Worm (Caenorhabditis elegans) whole organism, young adult: ENCODE results near the gene R11E3.2.

Experiments
- B0336.3 ChIP-seq: fragments of 200-800 bp; sonication (Bioruptor generic); IDR thresholded peaks from 2 replicates; pipeline ENCODE4 v1.3.6; 2022; ENCODE audit warnings: missing genetic modification characterization, missing compliant biosample characterization
- C17E4.6 ChIP-seq: fragments of 200-800 bp; sonication (Bioruptor generic); IDR thresholded peaks from 2 replicates; pipeline ENCODE4 v1.3.6; 2022; ENCODE audit warnings: missing genetic modification reagents, missing genetic modification characterization, missing compliant biosample characterization
- D2030.7 ChIP-seq: fragments of 200-800 bp; sonication (Bioruptor generic); IDR thresholded peaks from 2 replicates; pipeline ENCODE4 v1.3.6; 2022; ENCODE audit warnings: missing genetic modification reagents, missing genetic modification characterization, missing compliant biosample characterization
- F22D6.2 ChIP-seq: sonication (generic microtip); optimal IDR thresholded peaks from 2 replicates; lab custom pipeline; 2016; ENCODE audit warnings: mild to moderate bottlenecking, missing genetic modification characterization, missing compliant biosample characterization
- F33H1.4 ChIP-seq: fragments of 200-800 bp; sonication (Bioruptor generic); IDR thresholded peaks from 2 replicates; pipeline ENCODE4 v1.3.6; 2022; ENCODE audit warnings: missing genetic modification reagents, missing genetic modification characterization, missing compliant biosample characterization
- F37B4.10 ChIP-seq: fragments of 200-800 bp; sonication (Bioruptor generic); IDR thresholded peaks from 2 replicates; pipeline ENCODE4 v1.3.6; 2022; ENCODE audit warnings: missing genetic modification characterization, missing compliant biosample characterization
- K11D2.4 ChIP-seq: fragments of 200-800 bp; sonication (Bioruptor generic); IDR thresholded peaks from 2 replicates; pipeline ENCODE4 v1.3.6; 2022; ENCODE audit warnings: missing genetic modification reagents, missing genetic modification characterization, missing compliant biosample characterization
- T07F8.4 ChIP-seq: sonication (generic microtip); optimal IDR thresholded peaks from 2 replicates; lab custom pipeline; 2016; ENCODE audit warnings: mild to moderate bottlenecking, missing genetic modification characterization, moderate library complexity, missing compliant biosample characterization
- Y53G8AR.9 ChIP-seq: fragments of 200-800 bp; sonication (Bioruptor generic); conservative IDR thresholded peaks from 2 replicates; pipeline ENCODE4 v1.3.6; 2022; ENCODE audit warnings: missing genetic modification reagents, missing genetic modification characterization, missing compliant biosample characterization
- Y56A3A.18 ChIP-seq: fragments of 200-800 bp; sonication (Bioruptor generic); IDR thresholded peaks from 2 replicates; pipeline ENCODE4 v1.3.6; 2022; ENCODE audit warnings: missing genetic modification reagents, missing genetic modification characterization, missing compliant biosample characterization
- Y95B8A.8 ChIP-seq: fragments of 200-800 bp; sonication (Bioruptor generic); IDR thresholded peaks from 2 replicates; pipeline ENCODE4 v1.3.6; 2022; ENCODE audit warnings: missing genetic modification reagents, missing genetic modification characterization, missing compliant biosample characterization
- ZK185.1 ChIP-seq: sonication (generic microtip); optimal IDR thresholded peaks from 2 replicates; lab custom pipeline; 2016; ENCODE audit warnings: mild to moderate bottlenecking, missing genetic modification characterization, missing compliant biosample characterization; ENCODE audit not compliant: poor library complexity, severe bottlenecking
- aptf-2 ChIP-seq: fragments of 200-800 bp; sonication (Bioruptor generic); conservative IDR thresholded peaks from 2 replicates; pipeline ENCODE4 v1.3.6; 2022; ENCODE audit warnings: missing genetic modification reagents, missing genetic modification characterization, missing compliant biosample characterization
- atf-7 ChIP-seq: sonication (generic microtip); optimal IDR thresholded peaks from 2 replicates; lab custom pipeline; 2017; ENCODE audit warnings: mild to moderate bottlenecking, missing genetic modification characterization, missing compliant biosample characterization
- bed-1 ChIP-seq: fragments of 200-800 bp; sonication (Bioruptor generic); IDR thresholded peaks from 2 replicates; pipeline ENCODE4 v1.3.6; 2022; ENCODE audit warnings: missing genetic modification reagents, missing genetic modification characterization, missing compliant biosample characterization
- bed-2 ChIP-seq: fragments of 200-800 bp; sonication (Bioruptor generic); IDR thresholded peaks from 2 replicates; pipeline ENCODE4 v1.3.6; 2022; ENCODE audit warnings: missing genetic modification reagents, missing genetic modification characterization, missing compliant biosample characterization
- cebp-1 ChIP-seq, 2 experiments: fragments of 200-800 bp in 1 of 2; sonication (Bioruptor generic) in 1 of 2; sonication (generic microtip) in 1 of 2; IDR thresholded peaks in 1 of 2; optimal IDR thresholded peaks in 1 of 2; 2 replicates each; pipeline versions ENCODE4 v1.3.6 to Lab custom; 2017 to 2022; ENCODE audit warnings: missing compliant biosample characterization in 2 of 2, missing genetic modification characterization in 2 of 2, mild to moderate bottlenecking in 1 of 2, missing genetic modification reagents in 1 of 2, moderate library complexity in 1 of 2
- ceh-100 ChIP-seq: fragments of 200-800 bp; sonication (Bioruptor generic); IDR thresholded peaks from 2 replicates; pipeline ENCODE4 v1.3.6; 2022; ENCODE audit warnings: missing genetic modification reagents, missing genetic modification characterization, missing compliant biosample characterization
- ceh-40 ChIP-seq: fragments of 200-800 bp; sonication (Bioruptor generic); IDR thresholded peaks from 2 replicates; pipeline ENCODE4 v1.3.6; 2022; ENCODE audit warnings: missing genetic modification characterization, missing compliant biosample characterization
- ceh-58 ChIP-seq: fragments of 200-800 bp; sonication (Bioruptor generic); IDR thresholded peaks from 2 replicates; pipeline ENCODE4 v1.3.6; 2022; ENCODE audit warnings: missing genetic modification characterization, missing compliant biosample characterization
- chd-7 ChIP-seq: sonication (generic microtip); optimal IDR thresholded peaks from 2 replicates; lab custom pipeline; 2016; ENCODE audit warnings: mild to moderate bottlenecking, missing genetic modification characterization, moderate library complexity, missing compliant biosample characterization
- egl-18 ChIP-seq: fragments of 200-800 bp; sonication (Bioruptor generic); IDR thresholded peaks from 2 replicates; pipeline ENCODE4 v1.3.6; 2022; ENCODE audit warnings: missing genetic modification reagents, missing genetic modification characterization, missing compliant biosample characterization
- egl-44 ChIP-seq: fragments of 200-800 bp; sonication (Bioruptor generic); IDR thresholded peaks from 2 replicates; pipeline ENCODE4 v1.3.6; 2022; ENCODE audit warnings: missing genetic modification reagents, missing genetic modification characterization, missing compliant biosample characterization
- egrh-3 ChIP-seq: fragments of 200-800 bp; sonication (Bioruptor generic); IDR thresholded peaks from 2 replicates; pipeline ENCODE4 v1.3.6; 2022; ENCODE audit warnings: missing genetic modification reagents, missing genetic modification characterization, missing compliant biosample characterization
- ekl-4 ChIP-seq: fragments of 200-800 bp; sonication (Bioruptor generic); IDR thresholded peaks from 2 replicates; pipeline ENCODE4 v1.3.6; 2022; ENCODE audit warnings: missing genetic modification reagents, missing genetic modification characterization, missing compliant biosample characterization
- ets-4 ChIP-seq: fragments of 200-800 bp; sonication (Bioruptor generic); optimal IDR thresholded peaks from 2 replicates; lab custom pipeline; 2018; ENCODE audit warnings: mild to moderate bottlenecking, missing genetic modification characterization, missing compliant biosample characterization
- hmg-20 ChIP-seq: fragments of 200-800 bp; sonication (Bioruptor generic); IDR thresholded peaks from 2 replicates; pipeline ENCODE4 v1.3.6; 2022; ENCODE audit warnings: missing genetic modification reagents, missing genetic modification characterization, missing compliant biosample characterization
- hsf-1 ChIP-seq: fragments of 200-800 bp; sonication (Bioruptor generic); IDR thresholded peaks from 2 replicates; pipeline ENCODE4 v1.3.6; 2022; ENCODE audit warnings: missing genetic modification reagents, missing genetic modification characterization, missing compliant biosample characterization
- lag-1 ChIP-seq: fragments of 200-800 bp; sonication (Bioruptor generic); IDR thresholded peaks from 2 replicates; pipeline ENCODE4 v1.3.6; 2022; ENCODE audit warnings: missing genetic modification reagents, missing genetic modification characterization, missing compliant biosample characterization
- let-607 ChIP-seq, 2 experiments: fragments of 200-800 bp in 1 of 2; sonication (Bioruptor generic) in 1 of 2; sonication (generic microtip) in 1 of 2; optimal IDR thresholded peaks; 2 replicates each; lab custom pipeline; 2016 to 2018; ENCODE audit warnings: mild to moderate bottlenecking in 2 of 2, missing compliant biosample characterization in 2 of 2, missing genetic modification characterization in 2 of 2, moderate library complexity in 2 of 2, missing genotype in 1 of 2
- lin-26 ChIP-seq: fragments of 200-800 bp; sonication (Bioruptor generic); IDR thresholded peaks from 2 replicates; pipeline ENCODE4 v1.3.6; 2022; ENCODE audit warnings: missing genetic modification reagents, missing genetic modification characterization, missing compliant biosample characterization
- lin-35 ChIP-seq, 3 experiments: fragments of 150-350 bp in 2 of 3; sonication (generic microtip) in 1 of 3; optimal IDR thresholded peaks; 2 replicates each; lab custom pipeline; 2014 to 2018; ENCODE audit warnings: missing biosample characterization in 3 of 3, missing genetic modification characterization in 3 of 3, missing genetic modification reagents in 3 of 3
- lin-40 ChIP-seq: sonication (generic microtip); optimal IDR thresholded peaks from 2 replicates; lab custom pipeline; 2016; ENCODE audit warnings: missing genetic modification characterization, mild to moderate bottlenecking, missing compliant biosample characterization, missing genotype, missing genetic modification reagents
- lin-54 ChIP-seq: fragments of 200-800 bp; sonication (Bioruptor generic); optimal IDR thresholded peaks from 2 replicates; lab custom pipeline; 2018; ENCODE audit warnings: mild to moderate bottlenecking, missing genetic modification characterization, missing compliant biosample characterization
- madf-3 ChIP-seq: fragments of 200-800 bp; sonication (Bioruptor generic); IDR thresholded peaks from 2 replicates; pipeline ENCODE4 v1.3.6; 2022; ENCODE audit warnings: missing genetic modification reagents, missing genetic modification characterization, missing compliant biosample characterization
- madf-6 ChIP-seq: fragments of 200-800 bp; sonication (Bioruptor generic); IDR thresholded peaks from 2 replicates; pipeline ENCODE4 v1.3.6; 2022; ENCODE audit warnings: missing genetic modification reagents, missing genetic modification characterization, missing compliant biosample characterization
- madf-8 ChIP-seq: fragments of 200-800 bp; sonication (Bioruptor generic); conservative IDR thresholded peaks from 2 replicates; pipeline ENCODE4 v1.3.6; 2022; ENCODE audit warnings: missing genetic modification reagents, missing genetic modification characterization, missing compliant biosample characterization
- mcd-1 ChIP-seq: fragments of 200-800 bp; sonication (Bioruptor generic); IDR thresholded peaks from 2 replicates; pipeline ENCODE4 v1.3.6; 2022; ENCODE audit warnings: missing genetic modification reagents, missing genetic modification characterization, missing compliant biosample characterization
- mel-28 ChIP-seq: sonication (generic microtip); optimal IDR thresholded peaks from 2 replicates; lab custom pipeline; 2016; ENCODE audit warnings: borderline replicate concordance, mild to moderate bottlenecking, missing genetic modification characterization, missing compliant biosample characterization
- nfyb-1 ChIP-seq: fragments of 200-800 bp; sonication (Bioruptor generic); IDR thresholded peaks from 2 replicates; pipeline ENCODE4 v1.3.6; 2022; ENCODE audit warnings: missing genetic modification reagents, missing genetic modification characterization, missing compliant biosample characterization
- nhr-120 ChIP-seq: fragments of 200-800 bp; sonication (Bioruptor generic); IDR thresholded peaks from 2 replicates; pipeline ENCODE4 v1.3.6; 2022; ENCODE audit warnings: missing genetic modification characterization, missing compliant biosample characterization
- pbrm-1 ChIP-seq: fragments of 200-800 bp; sonication (Bioruptor generic); IDR thresholded peaks from 2 replicates; pipeline ENCODE4 v1.3.6; 2022; ENCODE audit warnings: missing genetic modification reagents, missing genetic modification characterization, missing compliant biosample characterization
- rcor-1 ChIP-seq: fragments of 200-800 bp; sonication (Bioruptor generic); IDR thresholded peaks from 2 replicates; pipeline ENCODE4 v1.3.6; 2022; ENCODE audit warnings: missing genetic modification reagents, missing genetic modification characterization, missing compliant biosample characterization
- repo-1 ChIP-seq: sonication (generic microtip); optimal IDR thresholded peaks from 2 replicates; lab custom pipeline; 2017; ENCODE audit warnings: mild to moderate bottlenecking, missing genetic modification characterization, missing compliant biosample characterization
- tlf-1 ChIP-seq: fragments of 200-800 bp; sonication (Bioruptor generic); optimal IDR thresholded peaks from 2 replicates; lab custom pipeline; 2018; ENCODE audit warnings: mild to moderate bottlenecking, missing genetic modification characterization, missing compliant biosample characterization
- ztf-25 ChIP-seq: fragments of 200-800 bp; sonication (Bioruptor generic); IDR thresholded peaks from 2 replicates; pipeline ENCODE4 v1.3.6; 2022; ENCODE audit warnings: missing genetic modification reagents, missing genetic modification characterization, missing compliant biosample characterization
- ztf-28 ChIP-seq: fragments of 200-800 bp; sonication (Bioruptor generic); IDR thresholded peaks from 2 replicates; pipeline ENCODE4 v1.3.6; 2022; ENCODE audit warnings: missing genetic modification reagents, missing genetic modification characterization, missing compliant biosample characterization
- ztf-6 ChIP-seq: fragments of 200-800 bp; sonication (Bioruptor generic); IDR thresholded peaks from 2 replicates; pipeline ENCODE4 v1.3.6; 2022; ENCODE audit warnings: missing genetic modification reagents, missing genetic modification characterization, missing compliant biosample characterization

R11E3.2 gene

DNA sequence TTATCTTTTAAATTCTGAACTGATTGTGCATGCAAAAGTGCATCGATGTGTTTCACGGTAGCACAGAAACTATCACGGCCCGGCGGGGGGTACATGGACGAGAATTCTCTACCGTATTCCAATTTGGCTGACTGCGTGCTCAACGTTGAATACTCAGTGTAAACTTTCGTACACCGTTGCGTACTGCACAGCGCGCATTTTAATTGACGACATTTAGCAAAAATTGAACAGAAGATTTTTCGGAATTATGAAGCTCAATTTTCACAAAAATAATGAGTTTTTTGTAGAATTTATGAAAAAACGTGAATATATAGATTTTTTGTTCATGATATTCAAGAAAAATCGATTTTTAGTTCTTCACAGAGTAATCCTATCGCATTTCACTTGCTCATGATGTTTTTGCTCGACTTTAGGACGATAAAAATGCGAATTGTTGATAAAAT is 46.4 kb upstream of the R11E3.2 start (continued):
- peak; percentile 23 for TF ChIP-seq ets-4 (GFP tag; lab: Kevin White, UChicago)
- TF ChIP-seq Y95B8A.8 (GFP tag; lab: Robert Waterston, UW), result peak; percentile 99
- peak; percentile 98 for TF ChIP-seq egl-44 (GFP tag; lab: Robert Waterston, UW)
- peak; percentile 96 for TF ChIP-seq lin-26 (GFP tag; lab: Robert Waterston, UW)
- TF ChIP-seq repo-1 (tag; lab: Kevin White, UChicago), result peak; percentile 72
- peak; percentile 100 for TF ChIP-seq lag-1 (GFP tag; lab: Robert Waterston, UW)
- TF ChIP-seq F37B4.10, result peak; percentile 100
- TF ChIP-seq bed-1 (GFP tag; lab: Robert Waterston, UW), result peak; percentile 100
- peak; percentile 100 for TF ChIP-seq mcd-1
- peak in 1 of 3 experiments; percentile 77 for TF ChIP-seq lin-35 (GFP tag; optimal IDR thresholded peaks at IDR 0.05; lab: Kevin White, UChicago)
- TF ChIP-seq ceh-58, result 0 out of 2 replicates have a peak, but pooled peaks have one; percentile 87
- TF ChIP-seq cebp-1 (GFP tag; IDR thresholded peaks at IDR 0.05; lab: Robert Waterston, UW), result peak; percentile 97
- peak; percentile 91 for TF ChIP-seq cebp-1 (tag; optimal IDR thresholded peaks at IDR 0.05; lab: Kevin White, UChicago)
- TF ChIP-seq F22D6.2 (tag; lab: Kevin White, UChicago), result peak; percentile 88
- peak; percentile 97 for TF ChIP-seq F33H1.4 (GFP tag; lab: Robert Waterston, UW)
- TF ChIP-seq nfyb-1 (GFP tag; lab: Robert Waterston, UW), result peak; percentile 99
- peak; percentile 99 for TF ChIP-seq pbrm-1 (GFP tag; lab: Robert Waterston, UW)
- peak; percentile 93 for TF ChIP-seq ceh-40 (GFP tag; lab: Robert Waterston, UW)
- peak; percentile 99 for TF ChIP-seq ztf-6 (GFP tag; lab: Robert Waterston, UW)
- peak; percentile 95 for TF ChIP-seq lin-40 (tag; lab: Kevin White, UChicago)
- peak; percentile 67 for TF ChIP-seq chd-7 (tag; lab: Kevin White, UChicago)
- TF ChIP-seq T07F8.4 (tag; lab: Kevin White, UChicago), result peak; percentile 39
- TF ChIP-seq madf-8 (GFP tag; lab: Robert Waterston, UW), result peak; percentile 89
- peak; percentile 89 for TF ChIP-seq madf-6 (GFP tag; lab: Robert Waterston, UW)
- TF ChIP-seq ZK185.1 (tag; lab: Kevin White, UChicago), result peak; percentile 49
- peak; percentile 100 for TF ChIP-seq K11D2.4
- TF ChIP-seq rcor-1 (GFP tag; lab: Robert Waterston, UW), result peak; percentile 99
- peak; percentile 99 for TF ChIP-seq ekl-4 (GFP tag; lab: Robert Waterston, UW)
- TF ChIP-seq hmg-20 (GFP tag; lab: Robert Waterston, UW), result peak; percentile 97
- TF ChIP-seq C17E4.6, result peak; percentile 99
- TF ChIP-seq Y56A3A.18, result peak; percentile 99
- peak; percentile 100 for TF ChIP-seq Y53G8AR.9 (GFP tag; lab: Robert Waterston, UW)
- TF ChIP-seq aptf-2 (GFP tag; lab: Robert Waterston, UW), result peak; percentile 98
- TF ChIP-seq mel-28 (tag; lab: Kevin White, UChicago), result peak; percentile 12
- TF ChIP-seq ztf-28, result peak; percentile 99
- TF ChIP-seq hsf-1 (GFP tag; lab: Robert Waterston, UW), result peak; percentile 95
- TF ChIP-seq ztf-25 (GFP tag; lab: Robert Waterston, UW), result peak; percentile 98
- TF ChIP-seq egrh-3 (GFP tag; lab: Robert Waterston, UW), result peak; percentile 87
- peak; percentile 80 for TF ChIP-seq atf-7
- peak; percentile 92 for TF ChIP-seq B0336.3 (GFP tag; lab: Robert Waterston, UW)
- peak; percentile 100 for TF ChIP-seq egl-18 (GFP tag; lab: Robert Waterston, UW)
- peak; percentile 79 for TF ChIP-seq lin-54
- peak; percentile 100 for TF ChIP-seq bed-2 (GFP tag; lab: Robert Waterston, UW)
- peak; percentile 98 for TF ChIP-seq madf-3 (GFP tag; lab: Robert Waterston, UW)
- TF ChIP-seq let-607 (tag; optimal IDR thresholded peaks at IDR 0.05; lab: Kevin White, UChicago), result peak; percentile 24 to 95
- TF ChIP-seq tlf-1 (GFP tag; lab: Kevin White, UChicago), result peak; percentile 95
- TF ChIP-seq ceh-100, result peak; percentile 95
- peak; percentile 100 for TF ChIP-seq nhr-120
- peak; percentile 91 for TF ChIP-seq D2030.7 (GFP tag; lab: Robert Waterston, UW)
